Fruit fly (Drosophila melanogaster): ENCODE data around the gene CG33777.

Gene CG33777

DNA sequence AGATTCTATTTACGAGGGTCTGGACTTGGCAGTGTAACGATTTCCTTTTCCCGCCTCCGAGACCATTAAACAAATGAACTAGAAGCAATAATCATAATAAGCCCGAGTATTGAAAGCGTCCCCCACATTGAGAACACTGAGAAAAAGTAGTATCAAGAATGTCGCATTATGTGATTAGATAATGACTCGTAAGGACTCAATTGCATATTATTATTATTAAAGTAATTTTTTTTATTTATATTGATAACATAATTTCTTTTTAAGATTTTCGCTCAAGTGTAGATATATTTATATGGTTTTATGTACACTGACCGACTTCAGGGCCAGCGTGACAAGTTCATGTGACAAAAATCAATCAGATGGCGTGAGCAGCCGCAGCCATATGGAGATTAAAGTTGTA lies 48.4 kb upstream of the CG33777 start (continued):
- no peak for TF ChIP-seq mld (GFP tag; IDR thresholded peaks at IDR 0.05; ENCODE audit: partially characterized antibody)
- TF ChIP-seq lbe (GFP tag; optimal IDR thresholded peaks at IDR 0.05): no peak
- TF ChIP-seq CG7839 (tag; optimal IDR thresholded peaks at IDR 0.05): peak; percentile 63
- TF ChIP-seq repo (GFP tag; optimal IDR thresholded peaks at IDR 0.05): no peak
- TF ChIP-seq pb (GFP tag; optimal IDR thresholded peaks at IDR 0.05): no peak
- no peak for TF ChIP-seq CG15696 (tag; optimal IDR thresholded peaks at IDR 0.05)
- TF ChIP-seq CG8924 (tag; optimal IDR thresholded peaks at IDR 0.05): peak; percentile 48
- TF ChIP-seq CG13296 (GFP tag; optimal IDR thresholded peaks at IDR 0.05): no peak
- TF ChIP-seq fd64A (GFP tag; optimal IDR thresholded peaks at IDR 0.05): no peak
- TF ChIP-seq hbn (GFP tag; IDR thresholded peaks at IDR 0.05; ENCODE audit: partially characterized antibody): no peak
- TF ChIP-seq CG42726 (GFP tag; IDR thresholded peaks at IDR 0.05; ENCODE audit: partially characterized antibody): no peak
- peak; percentile 62 for TF ChIP-seq slbo (GFP tag; IDR thresholded peaks at IDR 0.05)
- TF ChIP-seq CG12659 (GFP tag; optimal IDR thresholded peaks at IDR 0.05): peak; percentile 27
- no peak for TF ChIP-seq ac (GFP tag; optimal IDR thresholded peaks at IDR 0.05)
- TF ChIP-seq dmrt99B (tag; optimal IDR thresholded peaks at IDR 0.05): peak; percentile 59
- TF ChIP-seq ab (GFP tag; optimal IDR thresholded peaks at IDR 0.05): no peak
- TF ChIP-seq wor (GFP tag; IDR thresholded peaks at IDR 0.05): no peak
- TF ChIP-seq kni (GFP tag; optimal IDR thresholded peaks at IDR 0.05): no peak
- TF ChIP-seq pzg (GFP tag; optimal IDR thresholded peaks at IDR 0.05): no peak
- TF ChIP-seq ind (GFP tag; optimal IDR thresholded peaks at IDR 0.05): peak; percentile 49
- no peak for TF ChIP-seq Doc3 (GFP tag; IDR thresholded peaks at IDR 0.05; ENCODE audit: partially characterized antibody)
- no peak for TF ChIP-seq ttk (GFP tag; IDR thresholded peaks at IDR 0.05)
- TF ChIP-seq prd (optimal IDR thresholded peaks at IDR 0.05): no peak
- TF ChIP-seq prd (GFP tag; IDR thresholded peaks at IDR 0.05): peak; percentile 63
- TF ChIP-seq al (GFP tag; IDR thresholded peaks at IDR 0.05): no peak
- TF ChIP-seq pan (optimal IDR thresholded peaks at IDR 0.05): no peak
- peak in 1 of 2 experiments; percentile 41 for TF ChIP-seq pan (GFP tag; optimal IDR thresholded peaks at IDR 0.05 in 1 of 2, IDR thresholded peaks at IDR 0.05 in 1 of 2)
- peak; percentile 32 for TF ChIP-seq dmrt11E (tag; optimal IDR thresholded peaks at IDR 0.05)
- TF ChIP-seq MTF-1 (GFP tag; optimal IDR thresholded peaks at IDR 0.05; ENCODE audit: borderline replicate concordance): no peak
- TF ChIP-seq bcd (GFP tag; optimal IDR thresholded peaks at IDR 0.05): no peak
- no peak for TF ChIP-seq CG3847 (GFP tag; IDR thresholded peaks at IDR 0.05)
- TF ChIP-seq Dek (tag; optimal IDR thresholded peaks at IDR 0.05): peak; percentile 48
- TF ChIP-seq CG14860 (GFP tag; IDR thresholded peaks at IDR 0.05; ENCODE audit: partially characterized antibody): no peak
- no peak for TF ChIP-seq CG31388 (GFP tag; optimal IDR thresholded peaks at IDR 0.05)
- TF ChIP-seq gsb (GFP tag; IDR thresholded peaks at IDR 0.05): no peak
- no peak for TF ChIP-seq CG15479 (GFP tag; optimal IDR thresholded peaks at IDR 0.05)
- no peak for TF ChIP-seq Usf (GFP tag; optimal IDR thresholded peaks at IDR 0.05)
- peak; percentile 42; the same call in 2 of the 3 replicates for TF ChIP-seq Aef1 (GFP tag; IDR thresholded peaks at IDR 0.05)
- no peak for TF ChIP-seq nau (GFP tag; optimal IDR thresholded peaks at IDR 0.05)
- TF ChIP-seq vvl (GFP tag; IDR thresholded peaks at IDR 0.05): 0 out of 2 replicates have a peak, but pooled peaks have one; percentile 37
- TF ChIP-seq CG16815 (GFP tag; optimal IDR thresholded peaks at IDR 0.05): no peak
- no peak for TF ChIP-seq grn (GFP tag; optimal IDR thresholded peaks at IDR 0.05)
- no peak for TF ChIP-seq HLH4C (GFP tag; IDR thresholded peaks at IDR 0.05; ENCODE audit: partially characterized antibody)
- peak; percentile 35 for TF ChIP-seq Ssrp (tag; optimal IDR thresholded peaks at IDR 0.05)
- TF ChIP-seq sens (GFP tag): peak; percentile 9
- TF ChIP-seq CG4707 (GFP tag; optimal IDR thresholded peaks at IDR 0.05): no peak
- peak; percentile 24; the same call in 1 of the 2 replicates for TF ChIP-seq MBD-R2 (GFP tag; IDR thresholded peaks at IDR 0.05)
- peak; percentile 1 for TF ChIP-seq lilli (GFP tag; optimal IDR thresholded peaks at IDR 0.05)
- peak; percentile 34 for TF ChIP-seq Meics (GFP tag; optimal IDR thresholded peaks at IDR 0.05)
- TF ChIP-seq Fer1 (GFP tag; optimal IDR thresholded peaks at IDR 0.05): peak; percentile 55
- TF ChIP-seq en (GFP tag; optimal IDR thresholded peaks at IDR 0.05): no peak

All from whole organism, embryonic.